Worm (Caenorhabditis elegans): Measurements from ENCODE around the gene F49E2.5.

The F49E2.5 gene

ce11 chrX:9523118-9523517 is 20.3 kb upstream of the F49E2.5 start, which contains the start of gene C07B5.3:
Gene C07B5.3, minus strand, starts transcription at chrX:9523218.
- TF ChIP-seq skn-1 (tag; optimal IDR thresholded peaks at IDR 0.05) (no peak), lsy-2 (tag; optimal IDR thresholded peaks at IDR 0.05) (no peak), efl-1 (optimal IDR thresholded peaks at IDR 0.05) (no peak), efl-1 (GFP tag; optimal IDR thresholded peaks at IDR 0.05 in 1 of 2) (no peak), ceh-8 (GFP tag; optimal IDR thresholded peaks at IDR 0.05) (no peak), snpc-4 (tag; optimal IDR thresholded peaks at IDR 0.05) (no peak)

ce11 chrX:9527898-9528297 is 15.6 kb upstream of the F49E2.5 start:
- TF ChIP-seq mdl-1 (tag; optimal IDR thresholded peaks at IDR 0.05) = peak in 1 of 2 experiments; percentile 5
- TF ChIP-seq nhr-237 (tag; optimal IDR thresholded peaks at IDR 0.05) = no peak
- TF ChIP-seq lin-35 (GFP tag; optimal IDR thresholded peaks at IDR 0.05) = peak in 1 of 2 experiments; percentile 38
- TF ChIP-seq nhr-20 (tag; optimal IDR thresholded peaks at IDR 0.05) = peak; percentile 63
- no peak for TF ChIP-seq ama-1 (optimal IDR thresholded peaks at IDR 0.05)
- TF ChIP-seq alr-1 (tag; optimal IDR thresholded peaks at IDR 0.05; ENCODE audit: borderline replicate concordance) = no peak
- no peak for TF ChIP-seq nhr-47 (tag; optimal IDR thresholded peaks at IDR 0.05)
- no peak for TF ChIP-seq jun-1 (tag; optimal IDR thresholded peaks at IDR 0.05)
- no peak for TF ChIP-seq fos-1 (tag; optimal IDR thresholded peaks at IDR 0.05)
- no peak for TF ChIP-seq ceh-63 (GFP tag; optimal IDR thresholded peaks at IDR 0.05)
- TF ChIP-seq unc-98 (GFP tag; IDR thresholded peaks at IDR 0.05) = no peak
- no peak for TF ChIP-seq ceh-8 (GFP tag; optimal IDR thresholded peaks at IDR 0.05)
- TF ChIP-seq egl-13 (tag; optimal IDR thresholded peaks at IDR 0.05) = no peak
- TF ChIP-seq nhr-85 (tag) = peak; percentile 86
- TF ChIP-seq hlh-4 (tag; optimal IDR thresholded peaks at IDR 0.05) = no peak
- no peak for TF ChIP-seq fkh-8 (tag; optimal IDR thresholded peaks at IDR 0.05)
- TF ChIP-seq ceh-88 (GFP tag; IDR thresholded peaks at IDR 0.05) = no peak
- TF ChIP-seq aha-1 (tag; optimal IDR thresholded peaks at IDR 0.05) = no peak
- no peak for TF ChIP-seq elt-2 (tag; optimal IDR thresholded peaks at IDR 0.05)
- TF ChIP-seq egl-27 (tag; optimal IDR thresholded peaks at IDR 0.05) = no peak
- TF ChIP-seq mep-1 (tag; optimal IDR thresholded peaks at IDR 0.05) = peak; percentile 2
- peak; percentile 10 for TF ChIP-seq skn-1 (tag; optimal IDR thresholded peaks at IDR 0.05)
- no peak for TF ChIP-seq fkh-10 (GFP tag; optimal IDR thresholded peaks at IDR 0.05)
- no peak for TF ChIP-seq lin-15B (tag; optimal IDR thresholded peaks at IDR 0.05)
- no peak for TF ChIP-seq pax-3 (tag; optimal IDR thresholded peaks at IDR 0.05)
- no peak for TF ChIP-seq C04F5.9 (tag; optimal IDR thresholded peaks at IDR 0.05)
- peak; percentile 4 for TF ChIP-seq tbx-2 (tag; optimal IDR thresholded peaks at IDR 0.05)
- peak; percentile 39 for TF ChIP-seq nhr-71 (tag; optimal IDR thresholded peaks at IDR 0.05)
- TF ChIP-seq nhr-90 (tag; optimal IDR thresholded peaks at IDR 0.05; ENCODE audit: poor library complexity) = peak; percentile 26
- no peak for TF ChIP-seq zip-4 (GFP tag; optimal IDR thresholded peaks at IDR 0.05)
- no peak for TF ChIP-seq lir-3 (tag; optimal IDR thresholded peaks at IDR 0.05; ENCODE audit: poor library complexity)
- TF ChIP-seq isw-1 (GFP tag; IDR thresholded peaks at IDR 0.05) = no peak
- TF ChIP-seq unc-62 (GFP tag; optimal IDR thresholded peaks at IDR 0.05) = no peak
- TF ChIP-seq nhr-28 (tag; optimal IDR thresholded peaks at IDR 0.05) = no peak
- TF ChIP-seq lin-13 (GFP tag; optimal IDR thresholded peaks at IDR 0.05) = no peak
- TF ChIP-seq F16B12.6 (tag; optimal IDR thresholded peaks at IDR 0.05) = no peak
- no peak for TF ChIP-seq ceh-90 (tag; optimal IDR thresholded peaks at IDR 0.05)
- no peak for TF ChIP-seq swsn-7 (tag; optimal IDR thresholded peaks at IDR 0.05)
- TF ChIP-seq nhr-77 (tag; optimal IDR thresholded peaks at IDR 0.05) = no peak
- no peak for TF ChIP-seq lsy-2 (tag; optimal IDR thresholded peaks at IDR 0.05)
- TF ChIP-seq blmp-1 (tag; optimal IDR thresholded peaks at IDR 0.05) = peak; percentile 85
- TF ChIP-seq unc-86 (tag; optimal IDR thresholded peaks at IDR 0.05) = no peak
- TF ChIP-seq lin-39 (tag; optimal IDR thresholded peaks at IDR 0.05) = no peak
- TF ChIP-seq ceh-82 (tag; optimal IDR thresholded peaks at IDR 0.05) = no peak
- TF ChIP-seq nhr-12 (tag; optimal IDR thresholded peaks at IDR 0.05) = no peak
- no peak for TF ChIP-seq rnt-1 (tag; optimal IDR thresholded peaks at IDR 0.05)
- TF ChIP-seq vab-15 (tag; optimal IDR thresholded peaks at IDR 0.05) = no peak
- TF ChIP-seq hpl-2 (GFP tag; optimal IDR thresholded peaks at IDR 0.05) = no peak
- peak in 3 of 6 experiments; percentile 24 to 76 (median 51) for TF ChIP-seq elt-3 (tag; optimal IDR thresholded peaks at IDR 0.05)
